Worm (Caenorhabditis elegans) whole organism, L2 larva: ENCODE measurements around the gene B0563.9.

Experiments used
- blmp-1 ChIP-seq: sonication (generic microtip); optimal IDR thresholded peaks from 2 replicates; lab custom pipeline; 2017; ENCODE audit warnings: missing genetic modification characterization, mild to moderate bottlenecking, missing compliant biosample characterization, antibody characterized with exemption, moderate library complexity; ENCODE audit not compliant: insufficient read depth
- ceh-16 ChIP-seq: fragments of 150-350 bp; optimal IDR thresholded peaks from 2 replicates; lab custom pipeline; 2014; ENCODE audit warnings: missing biosample characterization, missing genetic modification characterization
- elt-3 ChIP-seq: sonication (generic microtip); optimal IDR thresholded peaks from 2 replicates; lab custom pipeline; 2017; ENCODE audit warnings: missing biosample characterization, missing genetic modification characterization
- lin-13 ChIP-seq: fragments of 150-350 bp; optimal IDR thresholded peaks from 2 replicates; lab custom pipeline; 2014; ENCODE audit warnings: missing biosample characterization, missing genetic modification reagents, missing genetic modification characterization
- mbf-1 ChIP-seq: sonication (generic microtip); optimal IDR thresholded peaks from 2 replicates; lab custom pipeline; 2017; ENCODE audit warnings: missing biosample characterization, missing genetic modification characterization
- nhr-11 ChIP-seq: fragments of 150-350 bp; optimal IDR thresholded peaks from 2 replicates; lab custom pipeline; 2014; ENCODE audit warnings: missing biosample characterization, missing genetic modification characterization
- nhr-12 ChIP-seq: fragments of 150-350 bp; optimal IDR thresholded peaks from 2 replicates; lab custom pipeline; 2014; ENCODE audit warnings: missing biosample characterization, missing genetic modification characterization
- nhr-129 ChIP-seq: fragments of 150-350 bp; optimal IDR thresholded peaks from 2 replicates; lab custom pipeline; 2014; ENCODE audit warnings: missing biosample characterization, missing genetic modification characterization
- nhr-237 ChIP-seq: fragments of 150-350 bp; optimal IDR thresholded peaks from 2 replicates; lab custom pipeline; 2014; ENCODE audit warnings: missing biosample characterization, missing genetic modification characterization
- nhr-77 ChIP-seq: fragments of 150-350 bp; optimal IDR thresholded peaks from 2 replicates; lab custom pipeline; 2014; ENCODE audit warnings: missing biosample characterization, missing genetic modification characterization
- skn-1 ChIP-seq: sonication (generic microtip); optimal IDR thresholded peaks from 2 replicates; lab custom pipeline; 2017; ENCODE audit warnings: missing biosample characterization, missing genetic modification characterization
- snpc-4 ChIP-seq: fragments of 150-350 bp; optimal IDR thresholded peaks from 2 replicates; lab custom pipeline; 2014; ENCODE audit warnings: missing biosample characterization, missing genetic modification characterization
- unc-62 ChIP-seq: fragments of 150-350 bp; optimal IDR thresholded peaks from 2 replicates; lab custom pipeline; 2014; ENCODE audit warnings: missing biosample characterization, missing genetic modification reagents, missing genetic modification characterization
- ztf-4 ChIP-seq: fragments of 150-350 bp; optimal IDR thresholded peaks from 2 replicates; lab custom pipeline; 2014; ENCODE audit warnings: missing biosample characterization, missing genetic modification characterization

DNA sequence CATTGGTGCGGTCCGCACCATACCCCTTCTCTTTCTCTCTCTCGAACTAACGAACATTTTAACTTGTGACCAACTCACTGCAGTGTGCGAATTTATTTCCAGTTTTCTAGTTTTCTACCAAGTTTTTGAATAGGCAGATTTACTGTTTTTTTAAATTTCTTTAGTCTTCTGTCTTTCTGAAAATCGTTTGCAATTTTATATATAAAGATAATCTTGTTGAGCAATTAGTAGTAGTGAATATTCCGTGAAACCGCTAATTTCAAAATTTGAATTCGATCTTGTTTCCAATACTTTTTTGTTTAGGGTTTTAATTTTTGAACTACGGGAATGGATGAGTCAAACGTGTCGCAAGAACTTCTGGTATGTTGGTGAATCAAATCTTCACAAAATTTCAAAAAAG is 15.5 kb downstream of the B0563.9 start, which contains the start of gene Y81B9A.2:
- TF ChIP-seq lin-13 (no peak), nhr-237 (tag; lab: Kevin White, UChicago) (no peak), ceh-16 (tag; lab: Kevin White, UChicago) (no peak), snpc-4 (no peak), nhr-12 (tag; lab: Kevin White, UChicago) (no peak), mbf-1 (tag; lab: Kevin White, UChicago) (no peak), nhr-11 (tag; lab: Kevin White, UChicago) (no peak), ztf-4 (tag; lab: Kevin White, UChicago) (no peak), skn-1 (tag; lab: Kevin White, UChicago) (no peak), nhr-77 (tag; lab: Kevin White, UChicago) (no peak), blmp-1 (no peak), unc-62 (no peak), elt-3 (tag; lab: Kevin White, UChicago) (no peak), nhr-129 (tag; lab: Kevin White, UChicago) (no peak)
